Fruit fly (Drosophila melanogaster) whole organism, embryonic: ENCODE results near the gene CG12017.
A peak's percentile ranks its signal among the peaks of the same experiment; 100 is the strongest.

Experiments used
- Atf3 ChIP-seq: fragments of 200-800 bp; sonication (Bioruptor generic); optimal IDR thresholded peaks from 3 replicates; lab custom pipeline; 2016; ENCODE audit warnings: missing biosample characterization, missing genetic modification characterization
- Awh ChIP-seq: fragments of 200-800 bp; sonication (Bioruptor generic); IDR thresholded peaks from 2 replicates; pipeline ENCODE4, ENCODE4 v1.3.6; 2022; ENCODE audit warnings: missing biosample characterization, missing genetic modification characterization
- CG12219 ChIP-seq: fragments of 200-800 bp; sonication (Bioruptor generic); optimal IDR thresholded peaks from 3 replicates; lab custom pipeline; 2018; ENCODE audit warnings: missing biosample characterization, mild to moderate bottlenecking, missing genetic modification characterization
- CG12769 ChIP-seq: fragments of 200-800 bp; sonication (Bioruptor generic); optimal IDR thresholded peaks from 2 replicates; lab custom pipeline; 2019; ENCODE audit warnings: missing biosample characterization, mild to moderate bottlenecking, missing genetic modification characterization, moderate library complexity
- CG14050 ChIP-seq: fragments of 200-800 bp; sonication (Bioruptor generic); IDR thresholded peaks from 3 replicates; pipeline ENCODE4 v1.3.6; 2022; ENCODE audit warnings: missing biosample characterization, missing genetic modification characterization
- CG15011 ChIP-seq: fragments of 200-800 bp; sonication (Bioruptor generic); optimal IDR thresholded peaks from 3 replicates; lab custom pipeline; 2018; ENCODE audit warnings: missing biosample characterization, mild to moderate bottlenecking, missing genetic modification characterization
- CG15479 ChIP-seq: fragments of 200-800 bp; sonication (Bioruptor generic); optimal IDR thresholded peaks from 3 replicates; lab custom pipeline; 2019; ENCODE audit warnings: missing biosample characterization, mild to moderate bottlenecking, missing genetic modification characterization, moderate library complexity
- CG15514 ChIP-seq: fragments of 200-800 bp; sonication (Bioruptor generic); optimal IDR thresholded peaks from 3 replicates; lab custom pipeline; 2017; ENCODE audit warnings: missing biosample characterization, missing genetic modification characterization, mild to moderate bottlenecking, moderate library complexity, missing genetic modification reagents
- CG16813 ChIP-seq: fragments of 200-800 bp; sonication (Bioruptor generic); IDR thresholded peaks from 3 replicates; pipeline ENCODE4 v1.3.6; 2022; ENCODE audit warnings: missing biosample characterization, missing genetic modification characterization; ENCODE audit not compliant: partially characterized antibody
- CG18011 ChIP-seq: fragments of 200-800 bp; sonication (Bioruptor generic); optimal IDR thresholded peaks from 2 replicates; lab custom pipeline; 2017; ENCODE audit warnings: missing biosample characterization, missing genetic modification characterization, mild to moderate bottlenecking, moderate library complexity, missing genotype
- CG4854 ChIP-seq: fragments of 200-800 bp; sonication (Bioruptor generic); optimal IDR thresholded peaks from 2 replicates; lab custom pipeline; 2016; ENCODE audit warnings: missing biosample characterization, missing genetic modification characterization, inconsistent platforms
- CG5245 ChIP-seq: fragments of 200-800 bp; sonication (Bioruptor generic); optimal IDR thresholded peaks from 3 replicates; lab custom pipeline; 2016; ENCODE audit warnings: missing biosample characterization, missing genetic modification characterization
- CG6254 ChIP-seq: fragments of 200-800 bp; sonication (Bioruptor generic); optimal IDR thresholded peaks from 3 replicates; lab custom pipeline; 2017; ENCODE audit warnings: mild to moderate bottlenecking, missing biosample characterization, missing genetic modification reagents, missing genetic modification characterization
- CG6683 ChIP-seq: fragments of 200-800 bp; sonication (Bioruptor generic); optimal IDR thresholded peaks from 2 replicates; lab custom pipeline; 2017; ENCODE audit warnings: missing biosample characterization, mild to moderate bottlenecking, missing genetic modification characterization, missing genetic modification reagents
- CG7745 ChIP-seq: fragments of 200-800 bp; sonication (Bioruptor generic); optimal IDR thresholded peaks from 2 replicates; lab custom pipeline; 2018; ENCODE audit warnings: missing biosample characterization, mild to moderate bottlenecking, missing genetic modification characterization, moderate library complexity
- CG9876 ChIP-seq: fragments of 200-800 bp; sonication (Bioruptor generic); optimal IDR thresholded peaks from 2 replicates; lab custom pipeline; 2016; ENCODE audit warnings: missing biosample characterization, missing genetic modification characterization
- Dek ChIP-seq: fragments of 200-800 bp; sonication (Bioruptor generic); optimal IDR thresholded peaks from 3 replicates; lab custom pipeline; 2019; ENCODE audit warnings: missing biosample characterization, mild to moderate bottlenecking, missing genetic modification characterization, moderate library complexity
- Eip74EF ChIP-seq, 2 experiments: fragments of 200-800 bp in 1 of 2; fragments of >200 bp in 1 of 2; sonication (Bioruptor generic) in 1 of 2; optimal IDR thresholded peaks; 2 replicates each; lab custom pipeline; 2017 to 2019; ENCODE audit warnings: missing biosample characterization in 2 of 2, missing genetic modification characterization in 2 of 2, mild to moderate bottlenecking in 1 of 2, moderate library complexity in 1 of 2
- Ets65A ChIP-seq: fragments of 200-800 bp; sonication (Bioruptor generic); peaks from one replicate; lab custom pipeline; 2016; ENCODE audit warnings: missing biosample characterization, missing genetic modification characterization
- H15 ChIP-seq: fragments of 200-800 bp; sonication (Bioruptor generic); IDR thresholded peaks from 3 replicates; pipeline ENCODE4 v1.3.6; 2022; ENCODE audit warnings: missing biosample characterization, missing genetic modification characterization
- HLHmδ ChIP-seq: fragments of 200-800 bp; sonication (Bioruptor generic); optimal IDR thresholded peaks from 2 replicates; lab custom pipeline; 2018; ENCODE audit warnings: missing biosample characterization, mild to moderate bottlenecking, missing genetic modification characterization, moderate library complexity
- Hr78 ChIP-seq, 2 experiments: fragments of 200-800 bp in 1 of 2; fragments of >200 bp in 1 of 2; sonication (Bioruptor generic) in 1 of 2; optimal IDR thresholded peaks; 2 replicates each; lab custom pipeline; 2017 to 2019; ENCODE audit warnings: missing biosample characterization in 2 of 2, missing genetic modification characterization in 2 of 2, mild to moderate bottlenecking in 1 of 2, moderate library complexity in 1 of 2
- Hsf ChIP-seq: fragments of 200-800 bp; sonication (Bioruptor generic); optimal IDR thresholded peaks from 3 replicates; lab custom pipeline; 2016; ENCODE audit warnings: missing biosample characterization, missing genetic modification characterization
- Med ChIP-seq: fragments of 200-800 bp; sonication (Bioruptor generic); peaks from one replicate; lab custom pipeline; 2016; ENCODE audit warnings: missing biosample characterization, missing genetic modification characterization, mild to moderate bottlenecking, inconsistent platforms, moderate library complexity
- Nf-YC ChIP-seq: fragments of 200-800 bp; optimal IDR thresholded peaks from 3 replicates; lab custom pipeline; 2019; ENCODE audit warnings: missing biosample characterization, mild to moderate bottlenecking, missing genetic modification characterization, moderate library complexity
- Oaz ChIP-seq: fragments of 200-800 bp; sonication (Bioruptor generic); IDR thresholded peaks from 2 replicates; pipeline ENCODE4 v1.3.6; 2022; ENCODE audit warnings: missing biosample characterization, missing genetic modification characterization
- Optix ChIP-seq: fragments of 200-800 bp; sonication (Bioruptor generic); IDR thresholded peaks from 3 replicates; pipeline ENCODE4 v1.3.6; 2022; ENCODE audit warnings: missing biosample characterization, missing genetic modification characterization
- Pdp1 ChIP-seq, 2 experiments: fragments of 200-800 bp; sonication (Bioruptor generic); optimal IDR thresholded peaks; 3 replicates each; lab custom pipeline; 2016; ENCODE audit warnings: missing biosample characterization in 2 of 2, missing genetic modification characterization in 2 of 2, mild to moderate bottlenecking in 1 of 2, moderate library complexity in 1 of 2
- Spps ChIP-seq: fragments of 200-800 bp; sonication (Bioruptor generic); optimal IDR thresholded peaks from 2 replicates; lab custom pipeline; 2018; ENCODE audit warnings: missing biosample characterization, mild to moderate bottlenecking, missing genetic modification characterization
- Tbp ChIP-seq: fragments of >200 bp; optimal IDR thresholded peaks from 2 replicates; lab custom pipeline; 2018; ENCODE audit warnings: missing biosample characterization, missing genetic modification characterization
- aop ChIP-seq: fragments of 200-800 bp; sonication (Bioruptor generic); IDR thresholded peaks from 2 replicates; pipeline ENCODE4 v1.3.6; 2022; ENCODE audit warnings: missing biosample characterization, missing genetic modification characterization
- ato ChIP-seq: fragments of 200-800 bp; sonication (Bioruptor generic); IDR thresholded peaks from 2 replicates; pipeline ENCODE4 v1.3.6; 2022; ENCODE audit warnings: missing biosample characterization, missing genetic modification characterization; ENCODE audit not compliant: partially characterized antibody
- bcd ChIP-seq: fragments of 200-800 bp; sonication (Bioruptor generic); optimal IDR thresholded peaks from 2 replicates; lab custom pipeline; 2017; ENCODE audit warnings: missing biosample characterization, mild to moderate bottlenecking, missing genetic modification characterization
- cad ChIP-seq: fragments of >200 bp; optimal IDR thresholded peaks from 2 replicates; lab custom pipeline; 2017; ENCODE audit warnings: missing biosample characterization, missing genetic modification characterization
- chm ChIP-seq: fragments of 200-800 bp; sonication (Bioruptor generic); IDR thresholded peaks from 2 replicates; pipeline ENCODE4 v1.3.6; 2022; ENCODE audit warnings: missing biosample characterization, missing genetic modification characterization
- dmrt99B ChIP-seq: fragments of 200-800 bp; sonication (Bioruptor generic); optimal IDR thresholded peaks from 2 replicates; lab custom pipeline; 2018; ENCODE audit warnings: missing biosample characterization, mild to moderate bottlenecking, missing genetic modification characterization, moderate library complexity
- en ChIP-seq: fragments of 200-800 bp; sonication (Bioruptor generic); optimal IDR thresholded peaks from 2 replicates; lab custom pipeline; 2016; ENCODE audit warnings: missing biosample characterization, missing genetic modification characterization
- esg ChIP-seq: fragments of 200-800 bp; sonication (Bioruptor generic); conservative IDR thresholded peaks from 2 replicates; pipeline ENCODE4 v1.3.6; 2022; ENCODE audit warnings: missing biosample characterization, missing genetic modification characterization
- fru ChIP-seq: fragments of >200 bp; optimal IDR thresholded peaks from 2 replicates; lab custom pipeline; 2017
- inv ChIP-seq: fragments of 200-800 bp; sonication (Bioruptor generic); IDR thresholded peaks from 2 replicates; pipeline ENCODE4 v1.3.6; 2022; ENCODE audit warnings: missing biosample characterization, missing genetic modification characterization; ENCODE audit not compliant: partially characterized antibody
- jigr1 ChIP-seq: fragments of 200-800 bp; sonication (Bioruptor generic); IDR thresholded peaks from 3 replicates; pipeline ENCODE4 v1.3.6; 2022; ENCODE audit warnings: missing biosample characterization, missing genetic modification characterization
- jing ChIP-seq: fragments of 200-800 bp; sonication (Bioruptor generic); optimal IDR thresholded peaks from 2 replicates; lab custom pipeline; 2018; ENCODE audit warnings: missing biosample characterization, mild to moderate bottlenecking, missing genetic modification characterization
- lbe ChIP-seq: fragments of 200-800 bp; sonication (Bioruptor generic); optimal IDR thresholded peaks from 2 replicates; lab custom pipeline; 2016; ENCODE audit warnings: missing biosample characterization, mild to moderate bottlenecking, missing genetic modification characterization
- pho ChIP-seq: fragments of 200-800 bp; sonication (Bioruptor generic); optimal IDR thresholded peaks from 2 replicates; lab custom pipeline; 2016; ENCODE audit warnings: missing biosample characterization, missing genetic modification characterization
- pita ChIP-seq: fragments of 200-800 bp; sonication (Bioruptor generic); optimal IDR thresholded peaks from 2 replicates; lab custom pipeline; 2017; ENCODE audit warnings: missing biosample characterization, mild to moderate bottlenecking, missing genetic modification characterization
- pzg ChIP-seq: fragments of 200-800 bp; sonication (Bioruptor generic); optimal IDR thresholded peaks from 3 replicates; lab custom pipeline; 2018; ENCODE audit warnings: missing biosample characterization, mild to moderate bottlenecking, missing genetic modification characterization, moderate library complexity
- schlank ChIP-seq: fragments of 200-800 bp; sonication (Bioruptor generic); optimal IDR thresholded peaks from 2 replicates; lab custom pipeline; 2018; ENCODE audit warnings: missing biosample characterization, mild to moderate bottlenecking, missing genetic modification characterization
- shn ChIP-seq: fragments of 200-800 bp; sonication (Bioruptor generic); optimal IDR thresholded peaks from 3 replicates; lab custom pipeline; 2016; ENCODE audit warnings: missing biosample characterization, missing genetic modification characterization
- ttk ChIP-seq: fragments of 200-800 bp; sonication (Bioruptor generic); IDR thresholded peaks from 2 replicates; pipeline ENCODE4 v2.1.2; 2022; ENCODE audit warnings: missing biosample characterization, missing genetic modification characterization
- tx ChIP-seq: fragments of 200-800 bp; sonication (Bioruptor generic); optimal IDR thresholded peaks from 2 replicates; lab custom pipeline; 2016; ENCODE audit warnings: missing biosample characterization, missing genetic modification characterization
- zen2 ChIP-seq: fragments of 200-800 bp; sonication (Bioruptor generic); IDR thresholded peaks from 3 replicates; pipeline ENCODE4 v1.3.6; 2022; ENCODE audit warnings: missing biosample characterization, missing genetic modification characterization; ENCODE audit not compliant: partially characterized antibody

Gene CG12017

DNA sequence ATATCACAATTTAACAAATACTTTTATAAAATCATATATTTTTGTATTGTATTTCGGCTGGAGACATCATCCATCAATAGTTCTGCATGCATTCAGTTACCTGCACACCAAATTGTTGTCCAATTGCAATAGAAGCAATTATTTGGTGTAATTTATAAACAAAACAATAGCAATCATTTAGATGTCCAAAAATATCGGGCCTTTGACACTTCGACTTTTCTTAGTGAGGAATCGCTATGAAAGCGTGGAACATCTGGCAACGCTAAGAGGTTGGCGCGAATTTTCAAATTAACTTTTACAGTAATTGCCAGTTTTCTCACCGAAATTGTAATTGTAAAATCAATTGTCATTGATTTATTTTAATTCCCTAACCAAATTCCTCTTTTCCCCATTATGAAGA is 54.7 kb downstream of the CG12017 start, which contains the start of gene CG14969 (continued):
- TF ChIP-seq jing (GFP tag; lab: Kevin White, UChicago), result no peak
- no peak for TF ChIP-seq Eip74EF (GFP tag; optimal IDR thresholded peaks at IDR 0.05; lab: Kevin White, UChicago)
- TF ChIP-seq Oaz (GFP tag; lab: Robert Waterston, UW), result no peak
- no peak for TF ChIP-seq CG12769 (tag; lab: Kevin White, UChicago)
- no peak for TF ChIP-seq jigr1 (GFP tag; lab: Robert Waterston, UW)
- TF ChIP-seq CG15011 (GFP tag; lab: Kevin White, UChicago), result no peak
- no peak for TF ChIP-seq lbe (GFP tag; lab: Kevin White, UChicago)
- TF ChIP-seq CG6683 (GFP tag; lab: Kevin White, UChicago), result no peak
- TF ChIP-seq HLHmδ, result no peak
- TF ChIP-seq chm, result no peak; the same call in 1 of the 2 replicates
- no peak for TF ChIP-seq pita
- no peak for TF ChIP-seq CG15479 (GFP tag; lab: Kevin White, UChicago)
- TF ChIP-seq Pdp1 (GFP tag; optimal IDR thresholded peaks at IDR 0.05; lab: Kevin White, UChicago), result no peak
- no peak for TF ChIP-seq cad
- TF ChIP-seq schlank (tag; lab: Kevin White, UChicago), result no peak
- TF ChIP-seq CG12219 (GFP tag; lab: Kevin White, UChicago), result no peak
- TF ChIP-seq CG5245 (GFP tag; lab: Kevin White, UChicago), result no peak
- no peak for TF ChIP-seq en (GFP tag; lab: Kevin White, UChicago)
- no peak for TF ChIP-seq aop
- no peak for TF ChIP-seq tx (GFP tag; lab: Kevin White, UChicago)
- no peak for TF ChIP-seq CG9876 (GFP tag; lab: Kevin White, UChicago)
- TF ChIP-seq Nf-YC (tag; lab: Kevin White, UChicago), result no peak
- no peak for TF ChIP-seq CG18011 (GFP tag; lab: Kevin White, UChicago)
- 0 out of 2 replicates have a peak, but pooled peaks have one; percentile 12 for TF ChIP-seq inv (GFP tag; lab: Robert Waterston, UW)
- peak; percentile 67 for TF ChIP-seq pzg (GFP tag; lab: Kevin White, UChicago)
- no peak for TF ChIP-seq Tbp (GFP tag; lab: Kevin White, UChicago)
- no peak for TF ChIP-seq CG4854
- no peak for TF ChIP-seq shn (GFP tag; lab: Kevin White, UChicago)
- TF ChIP-seq Med, result peak; percentile 73
- TF ChIP-seq H15, result no peak
- no peak for TF ChIP-seq zen2 (GFP tag; lab: Robert Waterston, UW)
- no peak for TF ChIP-seq Awh (GFP tag; lab: Robert Waterston, UW)
- no peak for TF ChIP-seq Atf3 (GFP tag; lab: Kevin White, UChicago)
- no peak for TF ChIP-seq Hr78 (GFP tag; optimal IDR thresholded peaks at IDR 0.05; lab: Kevin White, UChicago)
- no peak for TF ChIP-seq Spps
- TF ChIP-seq fru (lab: Kevin White, UChicago), result no peak
- no peak for TF ChIP-seq bcd (GFP tag; lab: Kevin White, UChicago)
- no peak for TF ChIP-seq pho (GFP tag; lab: Kevin White, UChicago)
- TF ChIP-seq CG16813 (GFP tag; lab: Robert Waterston, UW), result 0 out of 3 replicates have a peak, but pooled peaks have one; percentile 25
- no peak for TF ChIP-seq CG14050 (GFP tag; lab: Robert Waterston, UW)
- TF ChIP-seq ato, result no peak; the same call in 1 of the 2 replicates
- TF ChIP-seq CG15514 (GFP tag; lab: Kevin White, UChicago), result peak; percentile 43
- TF ChIP-seq dmrt99B (tag; lab: Kevin White, UChicago), result no peak
- no peak for TF ChIP-seq esg (GFP tag; lab: Robert Waterston, UW)
- no peak for TF ChIP-seq CG6254 (GFP tag; lab: Kevin White, UChicago)
- TF ChIP-seq Optix (GFP tag; lab: Robert Waterston, UW), result no peak
- no peak for TF ChIP-seq Hsf (GFP tag; lab: Kevin White, UChicago)
- no peak for TF ChIP-seq Dek (tag; lab: Kevin White, UChicago)
- TF ChIP-seq Ets65A, result peak; percentile 29
- TF ChIP-seq ttk, result no peak
- TF ChIP-seq CG7745 (tag; lab: Kevin White, UChicago), result no peak
